Worm (Caenorhabditis elegans): ENCODE results near the gene Y39B6A.69.

DNA sequence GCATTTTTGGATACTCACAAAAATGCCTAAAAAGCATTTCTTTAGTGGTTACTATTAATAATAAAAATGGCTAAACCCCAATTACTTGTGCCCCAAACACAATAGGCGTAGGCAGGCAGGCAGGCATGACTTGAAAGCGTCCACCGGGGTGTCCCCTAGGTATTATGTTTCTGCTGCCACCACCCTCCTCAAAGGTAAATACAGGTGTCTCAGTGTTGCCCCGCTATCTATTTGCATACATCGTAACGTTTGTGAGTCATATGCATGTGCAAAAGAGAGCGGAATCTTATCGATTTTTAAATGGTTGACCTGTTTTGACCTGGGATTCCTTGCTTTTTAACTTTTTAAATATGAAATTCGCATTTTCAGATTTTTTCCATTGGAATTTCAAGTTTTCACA, 1.0 kb upstream of the Y39B6A.69 start:
- TF ChIP-seq madf-8 (GFP tag; conservative IDR thresholded peaks at IDR 0.05) = no peak
- no peak for TF ChIP-seq him-1 (tag; optimal IDR thresholded peaks at IDR 0.05)
- no peak for TF ChIP-seq F37B4.10 (GFP tag; IDR thresholded peaks at IDR 0.05)
